Fruit fly (Drosophila melanogaster) whole organism, embryonic: ENCODE measurements around the gene SREBP.
A peak's percentile ranks its signal among the peaks of the same experiment; 100 is the strongest.

Experiments
- Aef1 ChIP-seq: fragments of 200-800 bp; sonication (Bioruptor generic); IDR thresholded peaks from 3 replicates; pipeline ENCODE4 v1.3.6; 2022; ENCODE audit warnings: missing biosample characterization, missing genetic modification characterization
- B-H2 ChIP-seq: fragments of 200-800 bp; sonication (Bioruptor generic); optimal IDR thresholded peaks from 2 replicates; lab custom pipeline; 2018; ENCODE audit warnings: missing biosample characterization, mild to moderate bottlenecking, missing genetic modification characterization
- CG10321 ChIP-seq: fragments of 200-800 bp; sonication (Bioruptor generic); IDR thresholded peaks from 2 replicates; pipeline ENCODE4 v1.3.6; 2022; ENCODE audit warnings: missing biosample characterization, missing genetic modification characterization
- CG10431 ChIP-seq: fragments of 200-800 bp; sonication (Bioruptor generic); optimal IDR thresholded peaks from 3 replicates; lab custom pipeline; 2018; ENCODE audit warnings: missing biosample characterization, mild to moderate bottlenecking, missing genetic modification characterization
- CG12659 ChIP-seq: fragments of 200-800 bp; sonication (Bioruptor generic); optimal IDR thresholded peaks from 3 replicates; lab custom pipeline; 2017; ENCODE audit warnings: mild to moderate bottlenecking, missing biosample characterization, missing genetic modification reagents, missing genetic modification characterization
- CG14860 ChIP-seq: fragments of 200-800 bp; sonication (Bioruptor generic); IDR thresholded peaks from 3 replicates; pipeline ENCODE4 v1.3.6; 2022; ENCODE audit warnings: missing biosample characterization, missing genetic modification characterization; ENCODE audit not compliant: partially characterized antibody
- CG1602 ChIP-seq: fragments of 200-800 bp; sonication (Bioruptor generic); optimal IDR thresholded peaks from 3 replicates; lab custom pipeline; 2016; ENCODE audit warnings: missing biosample characterization, missing genetic modification characterization
- CG1647 ChIP-seq: fragments of 200-800 bp; sonication (Bioruptor generic); optimal IDR thresholded peaks from 3 replicates; lab custom pipeline; 2016; ENCODE audit warnings: missing biosample characterization, missing genetic modification characterization
- CG17829 ChIP-seq: fragments of 200-800 bp; optimal IDR thresholded peaks from 2 replicates; lab custom pipeline; 2019; ENCODE audit warnings: missing biosample characterization, mild to moderate bottlenecking, missing genetic modification characterization, moderate library complexity
- CG18764 ChIP-seq: fragments of 200-800 bp; sonication (Bioruptor generic); optimal IDR thresholded peaks from 3 replicates; lab custom pipeline; 2016; ENCODE audit warnings: missing biosample characterization, missing genetic modification characterization
- CG2129 ChIP-seq: fragments of 200-800 bp; sonication (Bioruptor generic); IDR thresholded peaks from 2 replicates; pipeline ENCODE4 v1.3.6; 2022; ENCODE audit warnings: missing biosample characterization, missing genetic modification characterization; ENCODE audit not compliant: partially characterized antibody
- CG2202 ChIP-seq: fragments of 200-800 bp; sonication (Bioruptor generic); optimal IDR thresholded peaks from 2 replicates; lab custom pipeline; 2018; ENCODE audit warnings: missing biosample characterization, mild to moderate bottlenecking, missing genetic modification characterization
- CG31441 ChIP-seq: fragments of 200-800 bp; sonication (Bioruptor generic); IDR thresholded peaks from 2 replicates; pipeline ENCODE4 v1.3.6; 2022; ENCODE audit warnings: missing biosample characterization, missing genetic modification characterization
- CG43689 ChIP-seq: fragments of 200-800 bp; sonication (Bioruptor generic); IDR thresholded peaks from 2 replicates; pipeline ENCODE4 v1.3.6; 2022; ENCODE audit warnings: missing biosample characterization, missing genetic modification characterization
- CG7271 ChIP-seq: fragments of 200-800 bp; sonication (Bioruptor generic); optimal IDR thresholded peaks from 2 replicates; lab custom pipeline; 2018; ENCODE audit warnings: missing biosample characterization, mild to moderate bottlenecking, missing genetic modification characterization, moderate library complexity
- CG7786 ChIP-seq: fragments of 200-800 bp; sonication (Bioruptor generic); optimal IDR thresholded peaks from 2 replicates; lab custom pipeline; 2016; ENCODE audit warnings: missing biosample characterization, missing genetic modification characterization
- CG7839 ChIP-seq: fragments of 200-800 bp; sonication (Bioruptor generic); optimal IDR thresholded peaks from 3 replicates; lab custom pipeline; 2018; ENCODE audit warnings: missing biosample characterization, mild to moderate bottlenecking, missing genetic modification characterization, moderate library complexity
- CG9797 ChIP-seq: fragments of 200-800 bp; sonication (Bioruptor generic); optimal IDR thresholded peaks from 3 replicates; lab custom pipeline; 2018; ENCODE audit warnings: missing biosample characterization, mild to moderate bottlenecking, missing genetic modification characterization
- Dad ChIP-seq: fragments of 200-800 bp; sonication (Bioruptor generic); optimal IDR thresholded peaks from 3 replicates; lab custom pipeline; 2016; ENCODE audit warnings: missing biosample characterization, missing genetic modification characterization
- Dll ChIP-seq: fragments of 200-800 bp; sonication (Bioruptor generic); IDR thresholded peaks from 4 replicates; pipeline ENCODE4 v1.3.6; 2022; ENCODE audit warnings: missing biosample characterization, missing genetic modification characterization; ENCODE audit not compliant: partially characterized antibody
- Dp ChIP-seq: fragments of 200-800 bp; sonication (Bioruptor generic); optimal IDR thresholded peaks from 2 replicates; lab custom pipeline; 2018; ENCODE audit warnings: missing biosample characterization, mild to moderate bottlenecking, missing genetic modification characterization, moderate library complexity
- HLHmδ ChIP-seq: fragments of 200-800 bp; sonication (Bioruptor generic); optimal IDR thresholded peaks from 2 replicates; lab custom pipeline; 2018; ENCODE audit warnings: missing biosample characterization, mild to moderate bottlenecking, missing genetic modification characterization, moderate library complexity
- MESR4 ChIP-seq: fragments of 200-800 bp; sonication (Bioruptor generic); optimal IDR thresholded peaks from 2 replicates; lab custom pipeline; 2018; ENCODE audit warnings: missing biosample characterization, mild to moderate bottlenecking, missing genetic modification characterization, moderate library complexity
- NFAT ChIP-seq: fragments of 200-800 bp; sonication (Bioruptor generic); IDR thresholded peaks from 2 replicates; pipeline ENCODE4 v1.3.6; 2022; ENCODE audit warnings: missing biosample characterization, missing genetic modification characterization
- Ptx1 ChIP-seq: fragments of 200-800 bp; sonication (Bioruptor generic); IDR thresholded peaks from 2 replicates; pipeline ENCODE4 v1.3.6; 2022; ENCODE audit warnings: missing biosample characterization, missing genetic modification characterization
- Rfx ChIP-seq: fragments of 200-800 bp; sonication (Bioruptor generic); IDR thresholded peaks from 2 replicates; pipeline ENCODE4 v1.3.6; 2022; ENCODE audit warnings: missing biosample characterization, missing genetic modification characterization
- Rx ChIP-seq: fragments of 200-800 bp; sonication (Bioruptor generic); IDR thresholded peaks from 2 replicates; pipeline ENCODE4 v1.3.6; 2022; ENCODE audit warnings: missing biosample characterization, missing genetic modification characterization
- Sry-β ChIP-seq: fragments of 200-800 bp; sonication (Bioruptor generic); optimal IDR thresholded peaks from 2 replicates; lab custom pipeline; 2018; ENCODE audit warnings: missing biosample characterization, mild to moderate bottlenecking, missing genetic modification characterization, moderate library complexity
- YL-1 ChIP-seq: fragments of 200-800 bp; sonication (Bioruptor generic); optimal IDR thresholded peaks from 3 replicates; lab custom pipeline; 2017; ENCODE audit warnings: missing biosample characterization, mild to moderate bottlenecking, missing genetic modification characterization
- abd-A ChIP-seq: fragments of 200-800 bp; sonication (Bioruptor generic); optimal IDR thresholded peaks from 3 replicates; lab custom pipeline; 2019; ENCODE audit warnings: missing biosample characterization, mild to moderate bottlenecking, missing genetic modification characterization, moderate library complexity
- aop ChIP-seq: fragments of 200-800 bp; sonication (Bioruptor generic); IDR thresholded peaks from 2 replicates; pipeline ENCODE4 v1.3.6; 2022; ENCODE audit warnings: missing biosample characterization, missing genetic modification characterization
- ase ChIP-seq: fragments of 200-800 bp; sonication (Bioruptor generic); IDR thresholded peaks from 3 replicates; pipeline ENCODE4 v1.3.6; 2022; ENCODE audit warnings: missing biosample characterization, missing genetic modification characterization
- bigmax ChIP-seq: fragments of 200-800 bp; sonication (Bioruptor generic); optimal IDR thresholded peaks from 2 replicates; lab custom pipeline; 2018; ENCODE audit warnings: missing biosample characterization, mild to moderate bottlenecking, missing genetic modification characterization
- bsh ChIP-seq, 2 experiments: fragments of 200-800 bp; sonication (Bioruptor generic); optimal IDR thresholded peaks; 2 replicates each; lab custom pipeline; 2017 to 2018; ENCODE audit warnings: mild to moderate bottlenecking in 2 of 2, missing biosample characterization in 2 of 2, missing genetic modification characterization in 2 of 2, moderate library complexity in 1 of 2
- crc ChIP-seq: fragments of 200-800 bp; sonication (Bioruptor generic); optimal IDR thresholded peaks from 2 replicates; lab custom pipeline; 2016; ENCODE audit warnings: missing biosample characterization, missing genetic modification characterization
- crol ChIP-seq: fragments of 200-800 bp; sonication (Bioruptor generic); IDR thresholded peaks from 2 replicates; pipeline ENCODE4 v1.3.6; 2022; ENCODE audit warnings: missing biosample characterization, missing genetic modification characterization
- dpn ChIP-seq, 2 experiments: fragments of 200-800 bp; sonication (Bioruptor generic); optimal IDR thresholded peaks; 3 replicates each; lab custom pipeline; 2016; ENCODE audit warnings: missing biosample characterization in 2 of 2, missing genetic modification characterization in 2 of 2
- insv ChIP-seq, 2 experiments: fragments of 200-800 bp; sonication (Bioruptor generic); optimal IDR thresholded peaks; 3 replicates each; lab custom pipeline; 2016 to 2018; ENCODE audit warnings: missing biosample characterization in 2 of 2, missing genetic modification characterization in 2 of 2
- knrl ChIP-seq: fragments of 200-800 bp; sonication (Bioruptor generic); IDR thresholded peaks from 3 replicates; pipeline ENCODE4 v1.3.6; 2022; ENCODE audit warnings: missing biosample characterization, missing genetic modification characterization; ENCODE audit not compliant: partially characterized antibody
- nerfin-1 ChIP-seq: fragments of 200-800 bp; sonication (Bioruptor generic); optimal IDR thresholded peaks from 3 replicates; lab custom pipeline; 2019; ENCODE audit warnings: missing biosample characterization, mild to moderate bottlenecking, missing genetic modification characterization, moderate library complexity
- odd ChIP-seq: fragments of 200-800 bp; sonication (Bioruptor generic); optimal IDR thresholded peaks from 2 replicates; lab custom pipeline; 2017; ENCODE audit warnings: missing biosample characterization, mild to moderate bottlenecking, missing genetic modification characterization
- p53 ChIP-seq: fragments of 200-800 bp; sonication (Bioruptor generic); optimal IDR thresholded peaks from 2 replicates; lab custom pipeline; 2016; ENCODE audit warnings: missing biosample characterization, missing genetic modification characterization
- ranshi ChIP-seq: fragments of 200-800 bp; sonication (Bioruptor generic); IDR thresholded peaks from 2 replicates; pipeline ENCODE4 v1.3.6; 2022; ENCODE audit warnings: missing biosample characterization, missing genetic modification characterization
- row ChIP-seq: fragments of 200-800 bp; sonication (Bioruptor generic); IDR thresholded peaks from 3 replicates; pipeline ENCODE4 v1.3.6; 2022; ENCODE audit warnings: missing biosample characterization, missing genetic modification characterization
- schlank ChIP-seq: fragments of 200-800 bp; sonication (Bioruptor generic); optimal IDR thresholded peaks from 2 replicates; lab custom pipeline; 2018; ENCODE audit warnings: missing biosample characterization, mild to moderate bottlenecking, missing genetic modification characterization
- scrt ChIP-seq: fragments of 200-800 bp; sonication (Bioruptor generic); optimal IDR thresholded peaks from 2 replicates; lab custom pipeline; 2018; ENCODE audit warnings: missing biosample characterization, mild to moderate bottlenecking, missing genetic modification characterization, moderate library complexity
- slbo ChIP-seq: fragments of 200-800 bp; sonication (Bioruptor generic); IDR thresholded peaks from 2 replicates; pipeline ENCODE4 v1.3.6; 2022; ENCODE audit warnings: missing biosample characterization, missing genetic modification characterization
- tio ChIP-seq: fragments of 200-800 bp; sonication (Bioruptor generic); optimal IDR thresholded peaks from 2 replicates; lab custom pipeline; 2017; ENCODE audit warnings: missing biosample characterization, missing genetic modification characterization, inconsistent platforms
- vnd ChIP-seq: fragments of 200-800 bp; sonication (Bioruptor generic); IDR thresholded peaks from 3 replicates; pipeline ENCODE4 v1.3.6; 2022; ENCODE audit warnings: missing biosample characterization, missing genetic modification characterization; ENCODE audit not compliant: partially characterized antibody

SREBP gene

dm6 chr3L:19834143-19834794 is 40.5 kb downstream of the SREBP start, which contains the start of the genes trc and CG32221 (continued):
- TF ChIP-seq CG10321 (GFP tag; lab: Robert Waterston, UW) (peak; percentile 21; the same call in 1 of the 2 replicates), abd-A (tag; lab: Kevin White, UChicago) (no peak), HLHmδ (GFP tag; lab: Kevin White, UChicago) (peak; percentile 94), CG10431 (GFP tag; lab: Kevin White, UChicago) (peak; percentile 58), Dll (peak; percentile 67), Rfx (GFP tag; lab: Robert Waterston, UW) (peak; percentile 77), odd (GFP tag; lab: Kevin White, UChicago) (no peak), B-H2 (peak; percentile 89), crc (no peak), Dad (peak; percentile 14), insv (GFP tag; optimal IDR thresholded peaks at IDR 0.05; lab: Kevin White, UChicago) (peak in 1 of 2 experiments; percentile 47), YL-1 (GFP tag; lab: Kevin White, UChicago) (peak; percentile 94), Aef1 (GFP tag; lab: Robert Waterston, UW) (peak; percentile 49), CG7786 (GFP tag; lab: Kevin White, UChicago) (no peak), CG7271 (tag; lab: Kevin White, UChicago) (no peak), Rx (peak; percentile 59), row (GFP tag; lab: Robert Waterston, UW) (peak; percentile 83), CG43689 (GFP tag; lab: Robert Waterston, UW) (no peak), vnd (GFP tag; lab: Robert Waterston, UW) (0 out of 3 replicates have a peak, but pooled peaks have one; percentile 44), ase (GFP tag; lab: Robert Waterston, UW) (no peak), knrl (GFP tag; lab: Robert Waterston, UW) (peak; percentile 73), bigmax (GFP tag; lab: Kevin White, UChicago) (no peak), slbo (peak; percentile 69), scrt (GFP tag; lab: Kevin White, UChicago) (no peak), Ptx1 (peak; percentile 57), ranshi (GFP tag; lab: Robert Waterston, UW) (peak; percentile 42; the same call in 1 of the 2 replicates), p53 (GFP tag; lab: Kevin White, UChicago) (peak; percentile 7), CG18764 (GFP tag; lab: Kevin White, UChicago) (peak; percentile 24), schlank (peak; percentile 39), CG9797 (GFP tag; lab: Kevin White, UChicago) (peak; percentile 12), CG17829 (peak; percentile 38), CG12659 (GFP tag; lab: Kevin White, UChicago) (peak; percentile 91), aop (GFP tag; lab: Robert Waterston, UW) (no peak), CG7839 (tag; lab: Kevin White, UChicago) (no peak), crol (GFP tag; lab: Robert Waterston, UW) (no peak), NFAT (GFP tag; lab: Robert Waterston, UW) (peak; percentile 78), CG1647 (GFP tag; lab: Kevin White, UChicago) (no peak), CG14860 (GFP tag; lab: Robert Waterston, UW) (peak; percentile 64; the same call in 2 of the 3 replicates), bsh (GFP tag; optimal IDR thresholded peaks at IDR 0.05; lab: Kevin White, UChicago) (no peak), CG31441 (GFP tag; lab: Robert Waterston, UW) (no peak), Dp (GFP tag; lab: Kevin White, UChicago) (peak; percentile 47), nerfin-1 (tag; lab: Kevin White, UChicago) (peak; percentile 54), tio (GFP tag; lab: Kevin White, UChicago) (no peak), CG2202 (no peak), CG1602 (GFP tag; lab: Kevin White, UChicago) (peak; percentile 17), dpn (GFP tag; optimal IDR thresholded peaks at IDR 0.05; lab: Kevin White, UChicago) (peak; percentile 19 to 43), CG2129 (GFP tag; lab: Robert Waterston, UW) (no peak; the same call in 1 of the 2 replicates), MESR4 (GFP tag; lab: Kevin White, UChicago) (peak; percentile 89), Sry-β (GFP tag; lab: Kevin White, UChicago) (peak; percentile 90)
